Worm (Caenorhabditis elegans) whole organism, L4 larva: Measurements from ENCODE around the gene F58A6.1.

ENCODE experiments used
- F44E2.7 ChIP-seq: fragments of 200-800 bp; sonication (Bioruptor generic); IDR thresholded peaks from 2 replicates; pipeline ENCODE4 v2.1.2; 2022; ENCODE audit warnings: missing genetic modification characterization, missing compliant biosample characterization
- R02D3.7 ChIP-seq: fragments of 150-350 bp; sonication (generic microtip); optimal IDR thresholded peaks from 3 replicates; lab custom pipeline; 2014; ENCODE audit warnings: missing biosample characterization, missing genetic modification characterization
- Y5F2A.4 ChIP-seq: fragments of 200-800 bp; sonication (Bioruptor generic); optimal IDR thresholded peaks from 2 replicates; lab custom pipeline; 2018; ENCODE audit warnings: mild to moderate bottlenecking, missing genetic modification characterization, missing compliant biosample characterization
- Y75B8A.6 ChIP-seq: fragments of 200-800 bp; sonication (Bioruptor generic); IDR thresholded peaks from 2 replicates; pipeline ENCODE4 v1.3.6; 2022; ENCODE audit warnings: missing genetic modification reagents, missing genetic modification characterization, missing compliant biosample characterization
- ZK337.2 ChIP-seq: fragments of 200-800 bp; sonication (Bioruptor generic); IDR thresholded peaks from 2 replicates; pipeline ENCODE4 v1.3.6; 2022; ENCODE audit warnings: missing genetic modification reagents, missing genetic modification characterization, missing compliant biosample characterization
- aly-2 ChIP-seq: sonication (generic microtip); optimal IDR thresholded peaks from 2 replicates; lab custom pipeline; 2018; ENCODE audit warnings: missing biosample characterization, missing genetic modification characterization
- ceh-28 ChIP-seq: fragments of 150-350 bp; optimal IDR thresholded peaks from 2 replicates; lab custom pipeline; 2014; ENCODE audit warnings: missing biosample characterization, missing genetic modification reagents, missing genetic modification characterization
- ceh-32 ChIP-seq: sonication (generic microtip); optimal IDR thresholded peaks from 2 replicates; lab custom pipeline; 2016; ENCODE audit warnings: mild to moderate bottlenecking, missing genetic modification characterization, missing compliant biosample characterization; ENCODE audit not compliant: poor library complexity
- ceh-62 ChIP-seq: sonication (generic microtip); optimal IDR thresholded peaks from 2 replicates; lab custom pipeline; 2017; ENCODE audit warnings: missing biosample characterization, missing genetic modification characterization
- daf-12 ChIP-seq: fragments of 150-350 bp; optimal IDR thresholded peaks from 2 replicates; lab custom pipeline; 2014; ENCODE audit warnings: missing biosample characterization, missing genetic modification reagents, missing genetic modification characterization
- daf-16 ChIP-seq, 3 experiments: sonication (generic microtip); optimal IDR thresholded peaks; 2 replicates each; lab custom pipeline; 2016 to 2017; ENCODE audit warnings: missing genetic modification characterization in 3 of 3, missing genetic modification reagents in 3 of 3, mild to moderate bottlenecking in 2 of 3, missing compliant biosample characterization in 2 of 3, missing biosample characterization in 1 of 3, moderate library complexity in 1 of 3
- dmd-6 ChIP-seq: fragments of 200-800 bp; sonication (Bioruptor generic); IDR thresholded peaks from 2 replicates; pipeline ENCODE4 v1.3.6; 2022; ENCODE audit warnings: missing genetic modification reagents, missing genetic modification characterization, missing compliant biosample characterization
- dmd-8 ChIP-seq: fragments of 200-800 bp; sonication (Bioruptor generic); IDR thresholded peaks from 2 replicates; pipeline ENCODE4 v1.3.6; 2022; ENCODE audit warnings: missing genetic modification characterization, missing compliant biosample characterization
- dmd-9 ChIP-seq: fragments of 200-800 bp; sonication (Bioruptor generic); IDR thresholded peaks from 2 replicates; pipeline ENCODE4 v1.3.6; 2022; ENCODE audit warnings: missing genetic modification reagents, missing genetic modification characterization, missing compliant biosample characterization
- dpl-1 ChIP-seq: fragments of 150-350 bp; optimal IDR thresholded peaks from 2 replicates; lab custom pipeline; 2014; ENCODE audit warnings: missing biosample characterization, missing genetic modification reagents, missing genetic modification characterization
- duxl-1 ChIP-seq: sonication (generic microtip); optimal IDR thresholded peaks from 2 replicates; lab custom pipeline; 2016; ENCODE audit warnings: mild to moderate bottlenecking, missing genetic modification characterization, moderate library complexity, missing compliant biosample characterization; ENCODE audit not compliant: poor library complexity
- dve-1 ChIP-seq: sonication (generic microtip); optimal IDR thresholded peaks from 2 replicates; lab custom pipeline; 2017; ENCODE audit warnings: antibody characterized with exemption, mild to moderate bottlenecking, missing genetic modification characterization, missing compliant biosample characterization; ENCODE audit not compliant: insufficient read depth
- hmg-1.1 ChIP-seq: fragments of 200-800 bp; sonication (Bioruptor generic); IDR thresholded peaks from 2 replicates; pipeline ENCODE4 v1.3.6; 2022; ENCODE audit warnings: missing genetic modification reagents, missing genetic modification characterization, missing compliant biosample characterization
- lir-3 ChIP-seq: sonication (generic microtip); optimal IDR thresholded peaks from 2 replicates; lab custom pipeline; 2016; ENCODE audit warnings: mild to moderate bottlenecking, missing genetic modification characterization, missing compliant biosample characterization
- lsy-2 ChIP-seq, 2 experiments: fragments of 150-350 bp in 1 of 2; sonication (generic microtip) in 1 of 2; optimal IDR thresholded peaks; 2 replicates each; lab custom pipeline; 2014 to 2017; ENCODE audit warnings: missing biosample characterization in 2 of 2, missing genetic modification characterization in 2 of 2
- mdt-29 ChIP-seq: fragments of 200-800 bp; sonication (Bioruptor generic); IDR thresholded peaks from 2 replicates; pipeline ENCODE4 v1.3.6; 2022; ENCODE audit warnings: missing genetic modification reagents, missing genetic modification characterization, missing compliant biosample characterization
- mxl-2 ChIP-seq: fragments of 200-800 bp; sonication (Bioruptor generic); conservative IDR thresholded peaks from 2 replicates; pipeline ENCODE4 v1.3.6; 2022; ENCODE audit warnings: missing genetic modification reagents, missing genetic modification characterization, missing compliant biosample characterization
- nhr-102 ChIP-seq: sonication (generic microtip); optimal IDR thresholded peaks from 2 replicates; lab custom pipeline; 2016; ENCODE audit warnings: mild to moderate bottlenecking, missing genetic modification characterization, moderate library complexity, missing compliant biosample characterization
- nhr-111 ChIP-seq: fragments of 200-800 bp; sonication (Bioruptor generic); optimal IDR thresholded peaks from 2 replicates; lab custom pipeline; 2018; ENCODE audit warnings: mild to moderate bottlenecking, missing genetic modification characterization, missing compliant biosample characterization
- nhr-25 ChIP-seq: sonication (generic microtip); optimal IDR thresholded peaks from 2 replicates; lab custom pipeline; 2017; ENCODE audit warnings: missing genetic modification characterization, mild to moderate bottlenecking, missing compliant biosample characterization, antibody characterized with exemption, moderate library complexity, borderline replicate concordance; ENCODE audit not compliant: insufficient read depth
- nhr-42 ChIP-seq: fragments of 200-800 bp; sonication (Bioruptor generic); IDR thresholded peaks from 2 replicates; pipeline ENCODE4 v1.3.6; 2022; ENCODE audit warnings: missing genetic modification characterization, missing compliant biosample characterization
- nhr-6 ChIP-seq: fragments of 150-350 bp; optimal IDR thresholded peaks from 2 replicates; lab custom pipeline; 2014; ENCODE audit warnings: missing biosample characterization, missing genetic modification characterization
- nhr-76 ChIP-seq: fragments of 150-350 bp; optimal IDR thresholded peaks from 2 replicates; lab custom pipeline; 2014; ENCODE audit warnings: missing biosample characterization, missing genetic modification characterization
- nhr-77 ChIP-seq: fragments of 150-350 bp; optimal IDR thresholded peaks from 2 replicates; lab custom pipeline; 2014; ENCODE audit warnings: missing biosample characterization, missing genetic modification characterization
- pha-4 ChIP-seq, 2 experiments: fragments of 150-350 bp in 1 of 2; fragments of 200-800 bp in 1 of 2; sonication (Bioruptor generic) in 1 of 2; IDR thresholded peaks in 1 of 2; optimal IDR thresholded peaks in 1 of 2; 2 replicates each; pipeline versions ENCODE4 v1.3.6 to Lab custom; 2014 to 2022; ENCODE audit warnings: missing genetic modification characterization in 2 of 2, missing genetic modification reagents in 2 of 2, missing biosample characterization in 1 of 2, missing compliant biosample characterization in 1 of 2
- pqm-1 ChIP-seq: sonication (generic microtip); optimal IDR thresholded peaks from 2 replicates; lab custom pipeline; 2017; ENCODE audit warnings: missing biosample characterization, missing genetic modification characterization
- saeg-2 ChIP-seq: fragments of 200-800 bp; sonication (Bioruptor generic); IDR thresholded peaks from 2 replicates; pipeline ENCODE4 v1.3.6; 2022; ENCODE audit warnings: missing genetic modification reagents, missing genetic modification characterization, missing compliant biosample characterization
- spr-3 ChIP-seq: fragments of 200-800 bp; sonication (Bioruptor generic); optimal IDR thresholded peaks from 2 replicates; lab custom pipeline; 2018; ENCODE audit warnings: mild to moderate bottlenecking, missing genetic modification characterization, missing compliant biosample characterization
- tag-97 ChIP-seq: fragments of 200-800 bp; sonication (Bioruptor generic); IDR thresholded peaks from 2 replicates; pipeline ENCODE4 v1.3.6; 2022; ENCODE audit warnings: missing genetic modification characterization, missing compliant biosample characterization
- tra-1 ChIP-seq: fragments of 200-800 bp; sonication (Bioruptor generic); IDR thresholded peaks from 2 replicates; pipeline ENCODE4 v1.3.6; 2022; ENCODE audit warnings: missing genetic modification reagents, missing genetic modification characterization, missing compliant biosample characterization
- vab-7 ChIP-seq: fragments of 200-800 bp; sonication (Bioruptor generic); IDR thresholded peaks from 2 replicates; pipeline ENCODE4 v1.3.6; 2022; ENCODE audit warnings: missing genetic modification reagents, missing genetic modification characterization, missing compliant biosample characterization
- zag-1 ChIP-seq: fragments of 150-350 bp; optimal IDR thresholded peaks from 2 replicates; lab custom pipeline; 2014; ENCODE audit warnings: missing biosample characterization, missing genetic modification characterization
- zfp-2 ChIP-seq: sonication (generic microtip); optimal IDR thresholded peaks from 2 replicates; lab custom pipeline; 2016; ENCODE audit warnings: mild to moderate bottlenecking, missing genetic modification characterization, missing compliant biosample characterization
- ztf-11 ChIP-seq: fragments of 150-350 bp; optimal IDR thresholded peaks from 2 replicates; lab custom pipeline; 2014; ENCODE audit warnings: missing biosample characterization, missing genetic modification characterization

Gene F58A6.1

ce11 chrII:5148349-5148748, 5.6 kb downstream of the F58A6.1 start, which contains the start of gene F58A6.5:
TSS of gene F58A6.5 (minus strand) at chrII:5148449.
- no peak for TF ChIP-seq Y5F2A.4 (GFP tag; lab: Kevin White, UChicago)
- TF ChIP-seq tra-1: no peak
- no peak for TF ChIP-seq pha-4 (GFP tag; IDR thresholded peaks at IDR 0.05; lab: Robert Waterston, UW)
- no peak for TF ChIP-seq pha-4 (tag; optimal IDR thresholded peaks at IDR 0.05; lab: Kevin White, UChicago)
- no peak for TF ChIP-seq ZK337.2 (GFP tag; lab: Robert Waterston, UW)
- no peak for TF ChIP-seq aly-2
- no peak for TF ChIP-seq vab-7 (GFP tag; lab: Robert Waterston, UW)
- no peak for TF ChIP-seq lir-3 (tag; lab: Kevin White, UChicago)
- no peak for TF ChIP-seq dmd-9

- TF ChIP-seq ZK337.2 (GFP tag; lab: Robert Waterston, UW): no peak
- TF ChIP-seq ceh-62: no peak
- TF ChIP-seq nhr-25 (tag; lab: Kevin White, UChicago): no peak
- no peak for TF ChIP-seq pqm-1 (tag; lab: Kevin White, UChicago)
- no peak for TF ChIP-seq Y75B8A.6 (GFP tag; lab: Robert Waterston, UW)
- no peak for TF ChIP-seq dmd-8 (GFP tag; lab: Robert Waterston, UW)
- TF ChIP-seq F44E2.7: no peak
- no peak for TF ChIP-seq pha-4 (GFP tag; IDR thresholded peaks at IDR 0.05; lab: Robert Waterston, UW)
- TF ChIP-seq pha-4 (tag; optimal IDR thresholded peaks at IDR 0.05; lab: Kevin White, UChicago): no peak
- no peak for TF ChIP-seq zag-1 (tag; lab: Kevin White, UChicago)
- TF ChIP-seq nhr-77 (tag; lab: Kevin White, UChicago): no peak
- TF ChIP-seq nhr-102: no peak
- TF ChIP-seq tra-1: no peak
These were observed 8.1 kb downstream of the F58A6.1 start, which contains the start of gene srb-16 for ce11 chrII:5150829-5151228. TSS of gene srb-16 (minus strand) at chrII:5150929.

ce11 chrII:5154540-5154939, 11.8 kb downstream of the F58A6.1 start, which contains the start of gene srb-12:
TSS of gene srb-12 (minus strand) at chrII:5154640.
- TF ChIP-seq nhr-111 (GFP tag; lab: Kevin White, UChicago): no peak
- no peak for TF ChIP-seq R02D3.7 (tag; lab: Kevin White, UChicago)
- TF ChIP-seq tag-97: no peak
- TF ChIP-seq ceh-28 (tag; lab: Kevin White, UChicago): no peak
- no peak for TF ChIP-seq ztf-11 (tag; lab: Kevin White, UChicago)
- no peak for TF ChIP-seq nhr-76
- no peak for TF ChIP-seq ceh-62
- TF ChIP-seq dve-1 (tag; lab: Kevin White, UChicago): no peak
- TF ChIP-seq hmg-1.1 (GFP tag; lab: Robert Waterston, UW): no peak

ce11 chrII:5156983-5157382, 14.3 kb downstream of the F58A6.1 start, which contains the start of gene msp-45:
TSS of gene msp-45 (minus strand) at chrII:5157083.
- TF ChIP-seq dpl-1 (GFP tag; lab: Kevin White, UChicago): no peak
- no peak for TF ChIP-seq daf-12 (tag; lab: Kevin White, UChicago)
- no peak for TF ChIP-seq spr-3 (GFP tag; lab: Kevin White, UChicago)
- no peak for TF ChIP-seq zag-1 (tag; lab: Kevin White, UChicago)
- no peak for TF ChIP-seq dmd-6 (GFP tag; lab: Robert Waterston, UW)
- TF ChIP-seq mxl-2: no peak
- TF ChIP-seq lsy-2 (tag; optimal IDR thresholded peaks at IDR 0.05; lab: Kevin White, UChicago): no peak
- no peak for TF ChIP-seq dve-1 (tag; lab: Kevin White, UChicago)
- no peak for TF ChIP-seq nhr-6 (tag; lab: Kevin White, UChicago)
- no peak for TF ChIP-seq zfp-2 (tag; lab: Kevin White, UChicago)
- no peak for TF ChIP-seq F44E2.7
- TF ChIP-seq ceh-32 (tag; lab: Kevin White, UChicago): no peak
- TF ChIP-seq saeg-2: no peak
- TF ChIP-seq nhr-42 (GFP tag; lab: Robert Waterston, UW): no peak
- TF ChIP-seq duxl-1: no peak
- no peak for TF ChIP-seq daf-16 (GFP tag; optimal IDR thresholded peaks at IDR 0.05; lab: Kevin White, UChicago)
- TF ChIP-seq daf-16 (tag; optimal IDR thresholded peaks at IDR 0.05; lab: Kevin White, UChicago): no peak
- TF ChIP-seq mdt-29 (GFP tag; lab: Robert Waterston, UW): no peak
- no peak for TF ChIP-seq nhr-111 (GFP tag; lab: Kevin White, UChicago)
